Worm (Caenorhabditis elegans): ENCODE results near the gene fbxb-60.

The fbxb-60 gene

ce11 chrV:19329263-19329662 is 31.7 kb downstream of the fbxb-60 start, which contains the start of gene fbxb-65:
Gene fbxb-65 (plus strand): TSS chrV:19329563.
- TF ChIP-seq sdz-38 (tag; optimal IDR thresholded peaks at IDR 0.05) (no peak), F52B5.7 (tag; optimal IDR thresholded peaks at IDR 0.05) (no peak), rcor-1 (GFP tag; IDR thresholded peaks at IDR 0.05) (no peak), ztf-18 (tag; optimal IDR thresholded peaks at IDR 0.05) (no peak), ekl-4 (GFP tag; IDR thresholded peaks at IDR 0.05) (no peak), ama-1 (optimal IDR thresholded peaks at IDR 0.05) (no peak), ama-1 (GFP tag; optimal IDR thresholded peaks at IDR 0.05) (no peak), snpc-1.1 (tag; optimal IDR thresholded peaks at IDR 0.05; ENCODE audit: insufficient read depth) (no peak), rec-8 (tag; optimal IDR thresholded peaks at IDR 0.05) (no peak), K11D2.4 (GFP tag; IDR thresholded peaks at IDR 0.05) (no peak), ztf-26 (tag; optimal IDR thresholded peaks at IDR 0.05) (no peak), nhr-27 (tag; optimal IDR thresholded peaks at IDR 0.05) (no peak), chd-7 (tag; optimal IDR thresholded peaks at IDR 0.05) (no peak), B0019.2 (GFP tag; conservative IDR thresholded peaks at IDR 0.05) (no peak), sea-2 (GFP tag; IDR thresholded peaks at IDR 0.05) (no peak), tbp1 (GFP tag; optimal IDR thresholded peaks at IDR 0.05) (no peak), Y56A3A.18 (GFP tag; IDR thresholded peaks at IDR 0.05) (no peak), F39B2.1 (GFP tag; IDR thresholded peaks at IDR 0.05) (no peak), ets-4 (GFP tag; optimal IDR thresholded peaks at IDR 0.05) (no peak), lin-35 (GFP tag; optimal IDR thresholded peaks at IDR 0.05) (no peak)

ce11 chrV:19337333-19337732 is 39.7 kb downstream of the fbxb-60 start:
- TF ChIP-seq xnd-1 (tag; optimal IDR thresholded peaks at IDR 0.05) = no peak
- no peak for TF ChIP-seq Y67H2A.10 (GFP tag; conservative IDR thresholded peaks at IDR 0.05)
- no peak for TF ChIP-seq F52B5.7 (tag; optimal IDR thresholded peaks at IDR 0.05)
- TF ChIP-seq madf-10 (tag; optimal IDR thresholded peaks at IDR 0.05) = no peak
- no peak for TF ChIP-seq gei-17 (GFP tag; optimal IDR thresholded peaks at IDR 0.05)
- no peak for TF ChIP-seq tbx-9 (tag; optimal IDR thresholded peaks at IDR 0.05; ENCODE audit: borderline replicate concordance)
- no peak for TF ChIP-seq lin-35 (GFP tag; optimal IDR thresholded peaks at IDR 0.05)
- no peak for TF ChIP-seq snpc-4 (GFP tag; optimal IDR thresholded peaks at IDR 0.05)
- TF ChIP-seq snpc-4 (tag; optimal IDR thresholded peaks at IDR 0.05) = no peak
- no peak for TF ChIP-seq efl-1 (GFP tag; optimal IDR thresholded peaks at IDR 0.05)
- TF ChIP-seq B0336.3 (GFP tag; IDR thresholded peaks at IDR 0.05) = no peak
- no peak for TF ChIP-seq ceh-40 (GFP tag; IDR thresholded peaks at IDR 0.05)
- no peak for TF ChIP-seq somi-1 (GFP tag; optimal IDR thresholded peaks at IDR 0.05)
